Fruit fly (Drosophila melanogaster): ENCODE measurements around the gene CG31121.

The CG31121 gene

DNA sequence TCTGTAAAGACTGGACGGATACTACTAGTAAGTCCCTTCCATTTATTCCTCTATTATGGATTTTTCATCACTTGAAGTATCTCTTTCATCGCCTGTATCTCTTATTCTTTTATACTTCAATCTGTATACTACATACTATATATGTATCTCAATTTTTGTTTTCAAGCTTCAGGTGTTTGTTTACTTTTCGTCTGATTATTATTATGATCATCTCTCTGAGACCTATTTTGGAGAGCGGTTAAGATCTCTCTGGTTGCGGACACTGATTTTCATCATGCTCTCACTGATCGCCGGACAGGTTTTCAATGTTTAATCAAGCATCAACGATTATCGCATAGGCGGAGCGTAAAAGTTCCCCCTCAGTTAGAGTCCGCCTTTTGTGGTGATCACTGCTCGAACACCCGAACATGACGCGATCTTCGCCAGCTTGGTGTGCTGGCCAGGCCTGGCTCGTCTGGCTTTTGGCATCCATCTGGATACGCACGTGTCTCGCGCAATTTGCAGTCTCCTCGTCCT lies 31.8 kb downstream of the CG31121 start, which contains the start of gene CG7016:
Gene CG7016, plus strand, starts transcription at position 358 of the 516 bp plus-strand sequence.
- no peak for TF ChIP-seq Hr78 (GFP tag; optimal IDR thresholded peaks at IDR 0.05)
- no peak for TF ChIP-seq Rel (GFP tag; optimal IDR thresholded peaks at IDR 0.05)
- TF ChIP-seq Rel (tag; optimal IDR thresholded peaks at IDR 0.05) = peak; percentile 93

DNA sequence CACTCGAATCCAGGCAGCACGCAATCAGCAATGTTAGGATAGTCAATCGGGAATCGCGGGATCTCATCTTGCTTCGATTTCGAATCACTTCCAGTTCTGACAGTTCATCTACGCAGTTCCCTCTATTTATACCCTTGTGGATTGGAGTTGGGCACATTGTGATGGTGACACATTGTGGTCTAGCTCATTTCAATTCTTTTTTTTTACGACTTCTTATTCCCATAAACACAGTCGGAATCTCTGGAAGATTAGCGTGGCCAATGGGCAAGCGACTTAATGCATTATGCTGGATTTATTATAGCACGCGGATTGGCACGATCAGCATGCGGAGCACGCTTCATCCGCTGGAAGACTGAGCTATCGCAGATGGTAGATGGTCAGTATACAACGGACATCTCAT lies 32.3 kb downstream of the CG31121 start, which contains the start of gene CG13640:
Gene CG13640, minus strand, starts transcription at position 101 of the 400 bp plus-strand sequence.
- TF ChIP-seq Jra (GFP tag; optimal IDR thresholded peaks at IDR 0.05) (no peak), h (GFP tag; optimal IDR thresholded peaks at IDR 0.05) (no peak), CG9705 (GFP tag; optimal IDR thresholded peaks at IDR 0.05) (no peak), OdsH (GFP tag; optimal IDR thresholded peaks at IDR 0.05) (no peak), Dfd (GFP tag; optimal IDR thresholded peaks at IDR 0.05) (no peak), Hr78 (GFP tag; optimal IDR thresholded peaks at IDR 0.05) (no peak), Mio (GFP tag; optimal IDR thresholded peaks at IDR 0.05) (no peak), Vsx2 (GFP tag; optimal IDR thresholded peaks at IDR 0.05; ENCODE audit: partially characterized antibody) (no peak), usp (GFP tag; optimal IDR thresholded peaks at IDR 0.05) (no peak), lola (GFP tag; optimal IDR thresholded peaks at IDR 0.05) (no peak), brk (GFP tag; optimal IDR thresholded peaks at IDR 0.05) (no peak)

- TF ChIP-seq brk (GFP tag; optimal IDR thresholded peaks at IDR 0.05) (no peak), h (GFP tag; optimal IDR thresholded peaks at IDR 0.05) (peak; percentile 11)
Measured at dm6 chr3R:24860316-24860826, 34.0 kb downstream of the CG31121 start, which contains the start of gene CG13639. CG13639 (minus strand) TSS chr3R:24860366.

DNA sequence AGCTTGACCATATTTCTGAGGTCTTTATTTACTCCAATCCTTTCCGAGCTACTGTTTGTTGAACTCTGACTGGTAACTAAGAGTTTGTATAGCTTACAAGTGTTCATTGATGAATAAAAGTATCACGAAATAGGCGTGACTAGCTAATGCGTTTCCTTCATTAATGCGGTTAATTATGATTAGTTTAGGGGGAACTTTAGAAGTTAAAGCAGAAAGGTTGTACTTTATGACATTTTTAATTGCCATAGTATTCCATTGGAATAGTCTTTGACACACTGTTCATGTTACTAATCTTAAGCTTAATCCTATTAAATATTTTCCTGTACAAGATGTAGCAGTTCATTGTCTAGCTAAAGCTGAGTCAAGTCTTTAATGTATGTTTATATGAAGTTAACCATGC lies 34.7 kb downstream of the CG31121 start, which contains the start of gene ppk22:
Gene ppk22, minus strand, starts transcription at position 101 of the 400 bp plus-strand sequence.
- no peak for TF ChIP-seq dsf (GFP tag; optimal IDR thresholded peaks at IDR 0.05; ENCODE audit: borderline replicate concordance)
- TF ChIP-seq foxo (GFP tag; optimal IDR thresholded peaks at IDR 0.05) = no peak
- no peak for TF ChIP-seq usp (GFP tag; optimal IDR thresholded peaks at IDR 0.05)
- no peak for TF ChIP-seq pan (optimal IDR thresholded peaks at IDR 0.05)
- no peak for TF ChIP-seq CG32264 (GFP tag; optimal IDR thresholded peaks at IDR 0.05)
- TF ChIP-seq dmrt93B (GFP tag; optimal IDR thresholded peaks at IDR 0.05) = no peak
- TF ChIP-seq ey (GFP tag; optimal IDR thresholded peaks at IDR 0.05) = no peak
- TF ChIP-seq fru (GFP tag; optimal IDR thresholded peaks at IDR 0.05) = no peak
- no peak for TF ChIP-seq woc (GFP tag; optimal IDR thresholded peaks at IDR 0.05)

DNA sequence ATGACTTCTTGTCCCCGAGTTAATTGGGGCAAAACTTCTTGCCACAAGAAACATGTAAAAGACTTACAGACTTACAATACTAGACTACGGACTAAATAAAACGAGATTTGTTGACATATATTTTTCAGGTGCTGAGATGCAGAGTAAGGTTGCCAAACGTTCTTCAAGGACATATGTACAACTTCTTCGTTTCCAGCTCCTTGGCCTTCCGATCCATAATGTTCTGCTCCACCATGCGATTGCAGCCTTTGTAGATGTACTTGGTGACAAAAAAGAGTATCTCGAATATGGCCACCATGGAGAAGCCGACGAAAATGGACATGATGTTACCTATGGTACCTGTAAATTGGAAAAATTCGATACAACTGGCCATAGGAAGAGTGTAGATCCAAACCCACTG lies 36.9 kb downstream of the CG31121 start, which contains the start of gene CAH4:
Gene CAH4, minus strand, starts transcription at position 101 of the 400 bp plus-strand sequence.
- no peak for TF ChIP-seq Jra (GFP tag; optimal IDR thresholded peaks at IDR 0.05)
- TF ChIP-seq brk (GFP tag; optimal IDR thresholded peaks at IDR 0.05) = no peak
- no peak for TF ChIP-seq HLH106 (tag; optimal IDR thresholded peaks at IDR 0.05)
- TF ChIP-seq Hr78 (GFP tag; optimal IDR thresholded peaks at IDR 0.05) = no peak

- TF ChIP-seq Mio (GFP tag; optimal IDR thresholded peaks at IDR 0.05) = no peak
- no peak for TF ChIP-seq woc (GFP tag; optimal IDR thresholded peaks at IDR 0.05)
- TF ChIP-seq CG32264 (GFP tag; optimal IDR thresholded peaks at IDR 0.05) = no peak
- no peak for TF ChIP-seq Jra (GFP tag; optimal IDR thresholded peaks at IDR 0.05)
- TF ChIP-seq Vsx2 (GFP tag; optimal IDR thresholded peaks at IDR 0.05; ENCODE audit: partially characterized antibody) = no peak
- TF ChIP-seq pan (optimal IDR thresholded peaks at IDR 0.05) = no peak
- no peak for TF ChIP-seq Myc (optimal IDR thresholded peaks at IDR 0.05)
- TF ChIP-seq psq (GFP tag; optimal IDR thresholded peaks at IDR 0.05) = no peak
- no peak for TF ChIP-seq rgr (GFP tag; optimal IDR thresholded peaks at IDR 0.05)
- no peak for TF ChIP-seq HLH106 (tag; optimal IDR thresholded peaks at IDR 0.05)
- no peak for TF ChIP-seq lola (GFP tag; optimal IDR thresholded peaks at IDR 0.05)
- TF ChIP-seq fru (GFP tag; optimal IDR thresholded peaks at IDR 0.05) = no peak
- TF ChIP-seq br (GFP tag; optimal IDR thresholded peaks at IDR 0.05) = no peak
- TF ChIP-seq usp (GFP tag; optimal IDR thresholded peaks at IDR 0.05) = no peak
Measured at dm6 chr3R:24856143-24856542, 38.3 kb downstream of the CG31121 start, which contains the start of gene HDAC11. HDAC11 (minus strand) TSS chr3R:24856243.

DNA sequence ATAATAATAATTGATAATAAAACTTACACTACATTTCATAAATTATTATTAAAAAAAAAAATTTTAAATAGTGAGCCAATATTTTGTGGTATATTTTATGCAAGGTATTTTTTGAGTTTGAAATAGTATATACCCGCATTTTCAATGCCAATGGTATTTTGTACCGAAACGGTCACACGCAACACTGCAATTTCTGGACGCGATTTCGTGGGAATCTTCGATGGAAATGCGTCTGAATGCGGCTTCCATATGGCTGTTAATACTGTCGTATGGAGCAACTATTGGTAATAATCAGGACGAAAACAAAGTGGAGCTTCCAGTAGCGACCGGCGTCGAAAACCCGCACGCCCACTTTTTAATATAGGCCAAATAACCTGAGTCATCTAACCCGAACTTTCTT lies 43.0 kb downstream of the CG31121 start, which contains the start of gene Nct:
Gene Nct, plus strand, starts transcription at position 173 of the 400 bp plus-strand sequence.
- TF ChIP-seq Rel (GFP tag; optimal IDR thresholded peaks at IDR 0.05) (no peak), Rel (tag; optimal IDR thresholded peaks at IDR 0.05) (peak; percentile 59), GATAd (GFP tag; optimal IDR thresholded peaks at IDR 0.05) (no peak)
